Fruit fly (Drosophila melanogaster) whole organism, embryonic: Measurements from ENCODE around the gene CG31205.
A peak's percentile ranks its signal among the peaks of the same experiment; 100 is the strongest.

Source experiments
- Awh ChIP-seq: fragments of 200-800 bp; sonication (Bioruptor generic); IDR thresholded peaks from 2 replicates; pipeline ENCODE4, ENCODE4 v1.3.6; 2022; ENCODE audit warnings: missing biosample characterization, missing genetic modification characterization
- B-H2 ChIP-seq: fragments of 200-800 bp; sonication (Bioruptor generic); optimal IDR thresholded peaks from 2 replicates; lab custom pipeline; 2018; ENCODE audit warnings: missing biosample characterization, mild to moderate bottlenecking, missing genetic modification characterization
- CG14050 ChIP-seq: fragments of 200-800 bp; sonication (Bioruptor generic); IDR thresholded peaks from 3 replicates; pipeline ENCODE4 v1.3.6; 2022; ENCODE audit warnings: missing biosample characterization, missing genetic modification characterization
- CG15269 ChIP-seq: fragments of 200-800 bp; sonication (Bioruptor generic); optimal IDR thresholded peaks from 2 replicates; lab custom pipeline; 2018; ENCODE audit warnings: missing biosample characterization, mild to moderate bottlenecking, missing genetic modification characterization, moderate library complexity
- CG1529 ChIP-seq: fragments of 200-800 bp; sonication (Bioruptor generic); optimal IDR thresholded peaks from 3 replicates; lab custom pipeline; 2018; ENCODE audit warnings: missing biosample characterization, missing genetic modification characterization
- CG15601 ChIP-seq: fragments of 200-800 bp; sonication (Bioruptor generic); optimal IDR thresholded peaks from 3 replicates; lab custom pipeline; 2019; ENCODE audit warnings: missing biosample characterization, mild to moderate bottlenecking, missing genetic modification characterization, moderate library complexity
- CG16779 ChIP-seq: fragments of 200-800 bp; sonication (Bioruptor generic); IDR thresholded peaks from 2 replicates; pipeline ENCODE4 v1.3.6; 2022; ENCODE audit warnings: missing biosample characterization, missing genetic modification characterization
- CG17385 ChIP-seq: fragments of 200-800 bp; sonication (Bioruptor generic); optimal IDR thresholded peaks from 3 replicates; lab custom pipeline; 2018; ENCODE audit warnings: missing biosample characterization, mild to moderate bottlenecking, missing genetic modification characterization
- CG18262 ChIP-seq: fragments of 200-800 bp; optimal IDR thresholded peaks from 3 replicates; lab custom pipeline; 2019; ENCODE audit warnings: missing biosample characterization, mild to moderate bottlenecking, missing genetic modification characterization, moderate library complexity
- CG2678 ChIP-seq: fragments of 200-800 bp; sonication (Bioruptor generic); optimal IDR thresholded peaks from 3 replicates; lab custom pipeline; 2019; ENCODE audit warnings: missing biosample characterization, mild to moderate bottlenecking, missing genetic modification characterization, moderate library complexity
- CG31388 ChIP-seq: fragments of 200-800 bp; sonication (Bioruptor generic); optimal IDR thresholded peaks from 2 replicates; lab custom pipeline; 2016; ENCODE audit warnings: missing biosample characterization, missing genetic modification characterization
- CG31441 ChIP-seq: fragments of 200-800 bp; sonication (Bioruptor generic); IDR thresholded peaks from 2 replicates; pipeline ENCODE4 v1.3.6; 2022; ENCODE audit warnings: missing biosample characterization, missing genetic modification characterization
- CG3838 ChIP-seq: fragments of 200-800 bp; sonication (Bioruptor generic); optimal IDR thresholded peaks from 3 replicates; lab custom pipeline; 2016; ENCODE audit warnings: missing biosample characterization, missing genetic modification characterization
- CG4328 ChIP-seq: fragments of 200-800 bp; sonication (Bioruptor generic); optimal IDR thresholded peaks from 3 replicates; lab custom pipeline; 2017; ENCODE audit warnings: missing biosample characterization, missing genetic modification reagents, missing genetic modification characterization
- CG4360 ChIP-seq: fragments of 200-800 bp; sonication (Bioruptor generic); IDR thresholded peaks from 2 replicates; pipeline ENCODE4 v1.3.6; 2022; ENCODE audit warnings: missing biosample characterization, missing genetic modification characterization
- CG4617 ChIP-seq: fragments of 200-800 bp; sonication (Bioruptor generic); optimal IDR thresholded peaks from 3 replicates; lab custom pipeline; 2016; ENCODE audit warnings: missing biosample characterization, missing genetic modification characterization, borderline replicate concordance
- CG5245 ChIP-seq: fragments of 200-800 bp; sonication (Bioruptor generic); optimal IDR thresholded peaks from 3 replicates; lab custom pipeline; 2016; ENCODE audit warnings: missing biosample characterization, missing genetic modification characterization
- CG6765 ChIP-seq: fragments of 200-800 bp; sonication (Bioruptor generic); optimal IDR thresholded peaks from 3 replicates; lab custom pipeline; 2017; ENCODE audit warnings: missing biosample characterization, mild to moderate bottlenecking, missing genetic modification characterization
- CG7556 ChIP-seq: fragments of 200-800 bp; sonication (Bioruptor generic); optimal IDR thresholded peaks from 2 replicates; lab custom pipeline; 2017; ENCODE audit warnings: missing biosample characterization, mild to moderate bottlenecking, missing genetic modification characterization
- CG7745 ChIP-seq: fragments of 200-800 bp; sonication (Bioruptor generic); optimal IDR thresholded peaks from 2 replicates; lab custom pipeline; 2018; ENCODE audit warnings: missing biosample characterization, mild to moderate bottlenecking, missing genetic modification characterization, moderate library complexity
- CG7928 ChIP-seq: fragments of 200-800 bp; sonication (Bioruptor generic); optimal IDR thresholded peaks from 2 replicates; lab custom pipeline; 2017; ENCODE audit warnings: missing biosample characterization, mild to moderate bottlenecking, missing genetic modification characterization
- CG9727 ChIP-seq: fragments of 200-800 bp; sonication (Bioruptor generic); optimal IDR thresholded peaks from 3 replicates; lab custom pipeline; 2017; ENCODE audit warnings: missing biosample characterization, mild to moderate bottlenecking, missing genetic modification characterization
- CHES-1-like ChIP-seq: fragments of 200-800 bp; sonication (Bioruptor generic); optimal IDR thresholded peaks from 2 replicates; lab custom pipeline; 2016; ENCODE audit warnings: missing biosample characterization, missing genetic modification characterization
- Fer1 ChIP-seq: fragments of 200-800 bp; sonication (Bioruptor generic); optimal IDR thresholded peaks from 2 replicates; lab custom pipeline; 2017; ENCODE audit warnings: missing biosample characterization, mild to moderate bottlenecking, missing genetic modification characterization
- HmgD ChIP-seq: fragments of 200-800 bp; sonication (Bioruptor generic); optimal IDR thresholded peaks from 3 replicates; lab custom pipeline; 2016; ENCODE audit warnings: missing biosample characterization, missing genetic modification characterization
- Hr51 ChIP-seq, 2 experiments: fragments of 200-800 bp; sonication (Bioruptor generic); optimal IDR thresholded peaks; 2 replicates in 1 of 2; 3 replicates in 1 of 2; lab custom pipeline; 2016 to 2018; ENCODE audit warnings: missing biosample characterization in 2 of 2, missing genetic modification characterization in 2 of 2, mild to moderate bottlenecking in 1 of 2, moderate library complexity in 1 of 2
- Ptx1 ChIP-seq: fragments of 200-800 bp; sonication (Bioruptor generic); IDR thresholded peaks from 2 replicates; pipeline ENCODE4 v1.3.6; 2022; ENCODE audit warnings: missing biosample characterization, missing genetic modification characterization
- Side ChIP-seq: fragments of 200-800 bp; sonication (Bioruptor generic); optimal IDR thresholded peaks from 2 replicates; lab custom pipeline; 2016; ENCODE audit warnings: missing biosample characterization, missing genetic modification characterization
- Sox102F ChIP-seq: fragments of 200-800 bp; sonication (Bioruptor generic); optimal IDR thresholded peaks from 2 replicates; lab custom pipeline; 2018; ENCODE audit warnings: missing biosample characterization, mild to moderate bottlenecking, missing genetic modification characterization, moderate library complexity
- Spps ChIP-seq: fragments of 200-800 bp; sonication (Bioruptor generic); optimal IDR thresholded peaks from 2 replicates; lab custom pipeline; 2018; ENCODE audit warnings: missing biosample characterization, mild to moderate bottlenecking, missing genetic modification characterization
- YL-1 ChIP-seq: fragments of 200-800 bp; sonication (Bioruptor generic); optimal IDR thresholded peaks from 3 replicates; lab custom pipeline; 2017; ENCODE audit warnings: missing biosample characterization, mild to moderate bottlenecking, missing genetic modification characterization
- bbx ChIP-seq: fragments of 200-800 bp; sonication (Bioruptor generic); IDR thresholded peaks from 2 replicates; pipeline ENCODE4 v1.3.6; 2022; ENCODE audit warnings: missing biosample characterization, missing genetic modification characterization; ENCODE audit not compliant: partially characterized antibody
- cas ChIP-seq: fragments of 200-800 bp; sonication (Bioruptor generic); IDR thresholded peaks from 2 replicates; pipeline ENCODE4 v1.3.6; 2022; ENCODE audit warnings: missing biosample characterization, missing genetic modification characterization
- croc ChIP-seq: fragments of 200-800 bp; sonication (Bioruptor generic); conservative IDR thresholded peaks from 3 replicates; pipeline ENCODE4 v1.3.6; 2022; ENCODE audit warnings: missing biosample characterization, missing genetic modification characterization
- cwo ChIP-seq: fragments of 200-800 bp; sonication (Bioruptor generic); optimal IDR thresholded peaks from 3 replicates; lab custom pipeline; 2017; ENCODE audit warnings: missing biosample characterization, missing genetic modification characterization, mild to moderate bottlenecking, moderate library complexity, missing genetic modification reagents
- dan ChIP-seq: fragments of 200-800 bp; sonication (Bioruptor generic); IDR thresholded peaks from 2 replicates; pipeline ENCODE4 v1.3.6; 2022; ENCODE audit warnings: missing biosample characterization, missing genetic modification characterization
- gem ChIP-seq: fragments of 200-800 bp; sonication (Bioruptor generic); optimal IDR thresholded peaks from 2 replicates; lab custom pipeline; 2019; ENCODE audit warnings: missing biosample characterization, mild to moderate bottlenecking, missing genetic modification characterization, moderate library complexity
- grau ChIP-seq: fragments of 200-800 bp; optimal IDR thresholded peaks from 3 replicates; lab custom pipeline; 2019; ENCODE audit warnings: missing biosample characterization, mild to moderate bottlenecking, missing genetic modification characterization, moderate library complexity
- gt ChIP-seq: fragments of 200-800 bp; sonication (Bioruptor generic); IDR thresholded peaks from 2 replicates; pipeline ENCODE4 v1.3.6; 2022; ENCODE audit warnings: missing biosample characterization, missing genetic modification characterization
- h ChIP-seq: fragments of >200 bp; optimal IDR thresholded peaks from 2 replicates; lab custom pipeline; 2017
- ind ChIP-seq: fragments of 200-800 bp; sonication (Bioruptor generic); optimal IDR thresholded peaks from 3 replicates; lab custom pipeline; 2016; ENCODE audit warnings: missing biosample characterization, missing genetic modification characterization
- klu ChIP-seq: fragments of 200-800 bp; sonication (Bioruptor generic); IDR thresholded peaks from 2 replicates; pipeline ENCODE4 v1.3.6; 2022; ENCODE audit warnings: missing biosample characterization, missing genetic modification characterization
- knrl ChIP-seq: fragments of 200-800 bp; sonication (Bioruptor generic); IDR thresholded peaks from 3 replicates; pipeline ENCODE4 v1.3.6; 2022; ENCODE audit warnings: missing biosample characterization, missing genetic modification characterization; ENCODE audit not compliant: partially characterized antibody
- lab ChIP-seq: fragments of 200-800 bp; sonication (Bioruptor generic); optimal IDR thresholded peaks from 3 replicates; lab custom pipeline; 2017; ENCODE audit warnings: missing biosample characterization, missing genetic modification characterization, mild to moderate bottlenecking, moderate library complexity, missing genetic modification reagents
- oc ChIP-seq: fragments of 200-800 bp; sonication (Bioruptor generic); optimal IDR thresholded peaks from 2 replicates; lab custom pipeline; 2018; ENCODE audit warnings: missing biosample characterization, mild to moderate bottlenecking, missing genetic modification characterization, moderate library complexity
- pan ChIP-seq, 4 experiments: fragments of >200 bp in 3 of 4; fragments of 200-800 bp in 1 of 4; sonication (Bioruptor generic) in 1 of 4; optimal IDR thresholded peaks in 3 of 4; IDR thresholded peaks in 1 of 4; 2 replicates each; pipeline versions ENCODE4 v1.3.6 to Lab custom; 2017 to 2022; ENCODE audit warnings: missing biosample characterization in 2 of 4, missing genetic modification characterization in 2 of 4, mixed read lengths in 1 of 4
- pho ChIP-seq: fragments of 200-800 bp; sonication (Bioruptor generic); optimal IDR thresholded peaks from 2 replicates; lab custom pipeline; 2016; ENCODE audit warnings: missing biosample characterization, missing genetic modification characterization
- pita ChIP-seq: fragments of 200-800 bp; sonication (Bioruptor generic); optimal IDR thresholded peaks from 2 replicates; lab custom pipeline; 2017; ENCODE audit warnings: missing biosample characterization, mild to moderate bottlenecking, missing genetic modification characterization
- row ChIP-seq: fragments of 200-800 bp; sonication (Bioruptor generic); IDR thresholded peaks from 3 replicates; pipeline ENCODE4 v1.3.6; 2022; ENCODE audit warnings: missing biosample characterization, missing genetic modification characterization
- slbo ChIP-seq: fragments of 200-800 bp; sonication (Bioruptor generic); IDR thresholded peaks from 2 replicates; pipeline ENCODE4 v1.3.6; 2022; ENCODE audit warnings: missing biosample characterization, missing genetic modification characterization
- ssp ChIP-seq: fragments of 200-800 bp; sonication (Bioruptor generic); IDR thresholded peaks from 2 replicates; pipeline ENCODE4 v1.3.6; 2022; ENCODE audit warnings: missing biosample characterization, missing genetic modification characterization

CG31205 gene

DNA sequence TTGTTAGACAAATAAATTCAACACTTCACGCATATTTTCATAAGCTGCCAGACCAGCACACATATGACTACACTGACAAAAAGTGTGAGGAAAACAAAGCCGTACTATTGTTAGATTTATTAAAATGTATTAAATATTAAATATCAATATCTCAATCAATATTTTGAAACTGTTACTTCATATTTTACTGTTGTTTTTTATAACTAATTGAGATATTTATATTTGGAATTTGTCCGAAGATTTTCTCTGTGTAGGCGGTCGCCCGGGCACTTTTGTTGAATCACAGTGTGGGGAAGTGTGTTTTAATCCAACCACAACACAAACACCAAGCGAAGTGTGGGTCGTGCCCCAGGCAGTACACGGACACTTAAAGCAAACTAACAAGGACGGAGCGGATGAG lies 12.1 kb upstream of the CG31205 start (continued):
- TF ChIP-seq bbx (GFP tag; lab: Robert Waterston, UW) (no peak), CG6765 (GFP tag; lab: Kevin White, UChicago) (no peak), lab (GFP tag; lab: Kevin White, UChicago) (peak; percentile 51), CG9727 (GFP tag; lab: Kevin White, UChicago) (no peak), dan (no peak), CG18262 (no peak), Hr51 (GFP tag; optimal IDR thresholded peaks at IDR 0.05; lab: Kevin White, UChicago) (peak in 1 of 2 experiments; percentile 30), CG31441 (no peak), CG14050 (GFP tag; lab: Robert Waterston, UW) (no peak), gem (tag; lab: Kevin White, UChicago) (peak; percentile 43), oc (tag; lab: Kevin White, UChicago) (no peak), HmgD (GFP tag; lab: Kevin White, UChicago) (no peak), gt (GFP tag; lab: Robert Waterston, UW) (no peak), CG1529 (GFP tag; lab: Kevin White, UChicago) (no peak), CG2678 (tag; lab: Kevin White, UChicago) (peak; percentile 51), cas (no peak), CG4360 (GFP tag; lab: Robert Waterston, UW) (no peak), klu (GFP tag; lab: Robert Waterston, UW) (no peak), CG4617 (GFP tag; lab: Kevin White, UChicago) (no peak), Sox102F (GFP tag; lab: Kevin White, UChicago) (peak; percentile 10), Spps (tag; lab: Kevin White, UChicago) (no peak), CG3838 (GFP tag; lab: Kevin White, UChicago) (no peak), B-H2 (GFP tag; lab: Kevin White, UChicago) (no peak), Side (GFP tag; lab: Kevin White, UChicago) (no peak), CG31388 (no peak), croc (GFP tag; lab: Robert Waterston, UW) (no peak), Fer1 (GFP tag; lab: Kevin White, UChicago) (peak; percentile 52), knrl (GFP tag; lab: Robert Waterston, UW) (no peak), CG4328 (GFP tag; lab: Kevin White, UChicago) (no peak), YL-1 (GFP tag; lab: Kevin White, UChicago) (no peak), cwo (peak; percentile 1), Ptx1 (GFP tag; lab: Robert Waterston, UW) (0 out of 2 replicates have a peak, but pooled peaks have one; percentile 13), row (peak; percentile 45; the same call in 1 of the 3 replicates), CG17385 (GFP tag; lab: Kevin White, UChicago) (no peak), ind (no peak), CG15601 (tag; lab: Kevin White, UChicago) (no peak), pita (GFP tag; lab: Kevin White, UChicago) (no peak), CG16779 (GFP tag; lab: Robert Waterston, UW) (no peak), CHES-1-like (no peak), CG7928 (no peak), CG15269 (tag; lab: Kevin White, UChicago) (peak; percentile 32), CG5245 (GFP tag; lab: Kevin White, UChicago) (no peak), ssp (no peak), slbo (0 out of 2 replicates have a peak, but pooled peaks have one; percentile 16), grau (tag; lab: Kevin White, UChicago) (no peak), CG7745 (tag; lab: Kevin White, UChicago) (no peak), pan (optimal IDR thresholded peaks at IDR 0.05; lab: Kevin White, UChicago) (no peak), pan (GFP tag; optimal IDR thresholded peaks at IDR 0.05 in 1 of 2, IDR thresholded peaks at IDR 0.05 in 1 of 2) (peak in 1 of 2 experiments; percentile 5), h (lab: Kevin White, UChicago) (no peak), pho (GFP tag; lab: Kevin White, UChicago) (no peak), CG7556 (GFP tag; lab: Kevin White, UChicago) (peak; percentile 44), Awh (GFP tag; lab: Robert Waterston, UW) (no peak)
